Worm (Caenorhabditis elegans) whole organism, L4 larva: Measurements from ENCODE around the gene F01D4.8.

Experiments
- F26F4.8 ChIP-seq: fragments of 200-800 bp; sonication (Bioruptor generic); conservative IDR thresholded peaks from 2 replicates; pipeline ENCODE4 v1.3.6; 2022; ENCODE audit warnings: missing genetic modification characterization, missing compliant biosample characterization
- F37D6.2 ChIP-seq: sonication (generic microtip); optimal IDR thresholded peaks from 2 replicates; lab custom pipeline; 2016; ENCODE audit warnings: mild to moderate bottlenecking, missing genetic modification characterization, missing compliant biosample characterization
- T20F7.1 ChIP-seq: fragments of 200-800 bp; sonication (Bioruptor generic); optimal IDR thresholded peaks from 2 replicates; lab custom pipeline; 2018; ENCODE audit warnings: mild to moderate bottlenecking, missing genetic modification characterization, missing compliant biosample characterization
- ZK337.2 ChIP-seq: fragments of 200-800 bp; sonication (Bioruptor generic); IDR thresholded peaks from 2 replicates; pipeline ENCODE4 v1.3.6; 2022; ENCODE audit warnings: missing genetic modification reagents, missing genetic modification characterization, missing compliant biosample characterization
- aha-1 ChIP-seq: fragments of 150-350 bp; peaks from one replicate; lab custom pipeline; 2014; ENCODE audit warnings: missing biosample characterization, missing genetic modification characterization
- ama-1 ChIP-seq: fragments of 150-350 bp; optimal IDR thresholded peaks from 2 replicates; lab custom pipeline; 2014; ENCODE audit warnings: inconsistent platforms, mixed read lengths
- arid-1 ChIP-seq: fragments of 200-800 bp; sonication (Bioruptor generic); conservative IDR thresholded peaks from 2 replicates; pipeline ENCODE4 v1.3.6; 2022; ENCODE audit warnings: missing genetic modification reagents, missing genetic modification characterization, missing compliant biosample characterization
- ces-1 ChIP-seq: fragments of 150-350 bp; sonication (generic microtip); optimal IDR thresholded peaks from 4 replicates; lab custom pipeline; 2014; ENCODE audit warnings: missing biosample characterization, missing genetic modification reagents, missing genetic modification characterization
- cey-2 ChIP-seq: sonication (generic microtip); optimal IDR thresholded peaks from 3 replicates; lab custom pipeline; 2017; ENCODE audit warnings: missing genetic modification characterization, mild to moderate bottlenecking, missing compliant biosample characterization, antibody characterized with exemption, borderline replicate concordance; ENCODE audit not compliant: insufficient read depth
- ctbp-1 ChIP-seq: fragments of 200-800 bp; sonication (Bioruptor generic); IDR thresholded peaks from 2 replicates; pipeline ENCODE4 v1.3.6; 2022; ENCODE audit warnings: missing genetic modification reagents, missing genetic modification characterization, missing compliant biosample characterization
- daf-16 ChIP-seq, 3 experiments: sonication (generic microtip); optimal IDR thresholded peaks; 2 replicates each; lab custom pipeline; 2016 to 2017; ENCODE audit warnings: missing genetic modification characterization in 3 of 3, missing genetic modification reagents in 3 of 3, mild to moderate bottlenecking in 2 of 3, missing compliant biosample characterization in 2 of 3, missing biosample characterization in 1 of 3, moderate library complexity in 1 of 3
- dmd-6 ChIP-seq: fragments of 200-800 bp; sonication (Bioruptor generic); IDR thresholded peaks from 2 replicates; pipeline ENCODE4 v1.3.6; 2022; ENCODE audit warnings: missing genetic modification reagents, missing genetic modification characterization, missing compliant biosample characterization
- dmd-8 ChIP-seq: fragments of 200-800 bp; sonication (Bioruptor generic); IDR thresholded peaks from 2 replicates; pipeline ENCODE4 v1.3.6; 2022; ENCODE audit warnings: missing genetic modification characterization, missing compliant biosample characterization
- dpl-1 ChIP-seq: fragments of 150-350 bp; optimal IDR thresholded peaks from 2 replicates; lab custom pipeline; 2014; ENCODE audit warnings: missing biosample characterization, missing genetic modification reagents, missing genetic modification characterization
- egl-43 ChIP-seq: fragments of 200-800 bp; sonication (Bioruptor generic); IDR thresholded peaks from 2 replicates; pipeline ENCODE4 v1.3.6; 2022; ENCODE audit warnings: missing genetic modification reagents, missing genetic modification characterization, missing compliant biosample characterization
- fkh-10 ChIP-seq: fragments of 150-350 bp; optimal IDR thresholded peaks from 2 replicates; lab custom pipeline; 2014; ENCODE audit warnings: missing biosample characterization, missing genetic modification reagents, missing genetic modification characterization
- fos-1 ChIP-seq: fragments of 150-350 bp; optimal IDR thresholded peaks from 2 replicates; lab custom pipeline; 2014; ENCODE audit warnings: missing biosample characterization, missing genetic modification characterization
- hif-1 ChIP-seq, 2 experiments: sonication (generic microtip); optimal IDR thresholded peaks; 2 replicates each; lab custom pipeline; 2016 to 2017; ENCODE audit warnings: missing compliant biosample characterization in 2 of 2, missing genetic modification characterization in 2 of 2, missing genetic modification reagents in 2 of 2, missing genotype in 2 of 2, mild to moderate bottlenecking in 1 of 2
- hlh-11 ChIP-seq: fragments of 200-800 bp; sonication (Bioruptor generic); optimal IDR thresholded peaks from 2 replicates; lab custom pipeline; 2018; ENCODE audit warnings: mild to moderate bottlenecking, missing genetic modification characterization, missing compliant biosample characterization
- hlh-30 ChIP-seq: sonication (generic microtip); optimal IDR thresholded peaks from 2 replicates; lab custom pipeline; 2017; ENCODE audit warnings: antibody characterized with exemption, mild to moderate bottlenecking, missing genetic modification characterization, missing compliant biosample characterization; ENCODE audit not compliant: insufficient read depth
- hmg-1.1 ChIP-seq: fragments of 200-800 bp; sonication (Bioruptor generic); IDR thresholded peaks from 2 replicates; pipeline ENCODE4 v1.3.6; 2022; ENCODE audit warnings: missing genetic modification reagents, missing genetic modification characterization, missing compliant biosample characterization
- lin-1 ChIP-seq: fragments of 200-800 bp; sonication (Bioruptor generic); IDR thresholded peaks from 2 replicates; pipeline ENCODE4 v1.3.6; 2022; ENCODE audit warnings: missing genetic modification reagents, missing genetic modification characterization, missing compliant biosample characterization
- lin-13 ChIP-seq: fragments of 150-350 bp; optimal IDR thresholded peaks from 2 replicates; lab custom pipeline; 2014; ENCODE audit warnings: missing biosample characterization, missing genetic modification reagents, missing genetic modification characterization
- lin-38 ChIP-seq: fragments of 200-800 bp; sonication (Bioruptor generic); IDR thresholded peaks from 2 replicates; pipeline ENCODE4 v1.3.6; 2022; ENCODE audit warnings: missing genetic modification reagents, missing genetic modification characterization, missing compliant biosample characterization
- lir-3 ChIP-seq: sonication (generic microtip); optimal IDR thresholded peaks from 2 replicates; lab custom pipeline; 2016; ENCODE audit warnings: mild to moderate bottlenecking, missing genetic modification characterization, missing compliant biosample characterization
- mdl-1 ChIP-seq, 2 experiments: fragments of 150-350 bp in 1 of 2; sonication (generic microtip) in 1 of 2; optimal IDR thresholded peaks; 2 replicates each; lab custom pipeline; 2014 to 2017; ENCODE audit warnings: missing biosample characterization in 2 of 2, missing genetic modification characterization in 2 of 2
- mep-1 ChIP-seq: fragments of 150-350 bp; sonication (generic microtip); optimal IDR thresholded peaks from 3 replicates; lab custom pipeline; 2014; ENCODE audit warnings: missing biosample characterization, missing genetic modification characterization
- mes-2 ChIP-seq: sonication (generic microtip); optimal IDR thresholded peaks from 2 replicates; lab custom pipeline; 2016; ENCODE audit warnings: missing genotype, mild to moderate bottlenecking, missing genetic modification characterization, missing compliant biosample characterization; ENCODE audit not compliant: poor library complexity, severe bottlenecking
- mxl-2 ChIP-seq: fragments of 200-800 bp; sonication (Bioruptor generic); conservative IDR thresholded peaks from 2 replicates; pipeline ENCODE4 v1.3.6; 2022; ENCODE audit warnings: missing genetic modification reagents, missing genetic modification characterization, missing compliant biosample characterization
- nhr-10 ChIP-seq: fragments of 150-350 bp; optimal IDR thresholded peaks from 2 replicates; lab custom pipeline; 2014; ENCODE audit warnings: missing biosample characterization, missing genetic modification characterization
- nhr-11 ChIP-seq: fragments of 150-350 bp; optimal IDR thresholded peaks from 2 replicates; lab custom pipeline; 2014; ENCODE audit warnings: missing biosample characterization, missing genetic modification characterization
- nhr-25 ChIP-seq: sonication (generic microtip); optimal IDR thresholded peaks from 2 replicates; lab custom pipeline; 2017; ENCODE audit warnings: missing genetic modification characterization, mild to moderate bottlenecking, missing compliant biosample characterization, antibody characterized with exemption, moderate library complexity, borderline replicate concordance; ENCODE audit not compliant: insufficient read depth
- nhr-28 ChIP-seq: fragments of 150-350 bp; optimal IDR thresholded peaks from 2 replicates; lab custom pipeline; 2014; ENCODE audit warnings: missing biosample characterization, missing genetic modification characterization
- nhr-42 ChIP-seq: fragments of 200-800 bp; sonication (Bioruptor generic); IDR thresholded peaks from 2 replicates; pipeline ENCODE4 v1.3.6; 2022; ENCODE audit warnings: missing genetic modification characterization, missing compliant biosample characterization
- nhr-48 ChIP-seq: sonication (generic microtip); optimal IDR thresholded peaks from 2 replicates; lab custom pipeline; 2016; ENCODE audit warnings: mild to moderate bottlenecking, missing genetic modification characterization, missing compliant biosample characterization
- nhr-6 ChIP-seq: fragments of 150-350 bp; optimal IDR thresholded peaks from 2 replicates; lab custom pipeline; 2014; ENCODE audit warnings: missing biosample characterization, missing genetic modification characterization
- nhr-77 ChIP-seq: fragments of 150-350 bp; optimal IDR thresholded peaks from 2 replicates; lab custom pipeline; 2014; ENCODE audit warnings: missing biosample characterization, missing genetic modification characterization
- pqm-1 ChIP-seq: sonication (generic microtip); optimal IDR thresholded peaks from 2 replicates; lab custom pipeline; 2017; ENCODE audit warnings: missing biosample characterization, missing genetic modification characterization
- sdz-12 ChIP-seq: fragments of 200-800 bp; sonication (Bioruptor generic); optimal IDR thresholded peaks from 2 replicates; lab custom pipeline; 2018; ENCODE audit warnings: mild to moderate bottlenecking, missing genetic modification characterization, missing compliant biosample characterization
- set-16 ChIP-seq: fragments of 200-800 bp; sonication (Bioruptor generic); IDR thresholded peaks from 2 replicates; pipeline ENCODE4 v1.3.6; 2022; ENCODE audit warnings: missing genetic modification reagents, missing genetic modification characterization, missing compliant biosample characterization
- snpc-1.2 ChIP-seq: fragments of 200-800 bp; sonication (Bioruptor generic); IDR thresholded peaks from 2 replicates; pipeline ENCODE4 v1.3.6; 2022; ENCODE audit warnings: missing genetic modification reagents, missing genetic modification characterization, missing compliant biosample characterization
- unc-62 ChIP-seq, 3 experiments: fragments of 150-350 bp in 1 of 3; sonication (generic microtip); optimal IDR thresholded peaks in 2 of 3; peaks in 1 of 3; 1 replicate in 1 of 3; 2 replicates in 2 of 3; lab custom pipeline; 2014 to 2017; ENCODE audit warnings: missing biosample characterization in 3 of 3, missing genetic modification characterization in 3 of 3, missing genetic modification reagents in 3 of 3, missing genotype in 1 of 3
- vab-7 ChIP-seq: fragments of 200-800 bp; sonication (Bioruptor generic); IDR thresholded peaks from 2 replicates; pipeline ENCODE4 v1.3.6; 2022; ENCODE audit warnings: missing genetic modification reagents, missing genetic modification characterization, missing compliant biosample characterization
- zfp-3 ChIP-seq: fragments of 200-800 bp; sonication (Bioruptor generic); conservative IDR thresholded peaks from 2 replicates; pipeline ENCODE4 v1.3.6; 2022; ENCODE audit warnings: missing genetic modification reagents, missing genetic modification characterization, missing compliant biosample characterization

The F01D4.8 gene

ce11 chrIV:10483607-10484117, 30.8 kb upstream of the F01D4.8 start, which contains the start of the genes F01D4.5 and ced-5 (continued):
- TF ChIP-seq unc-62 (GFP tag; optimal IDR thresholded peaks at IDR 0.05 in 1 of 2; lab: Kevin White, UChicago) = no peak
- no peak for TF ChIP-seq unc-62 (tag; optimal IDR thresholded peaks at IDR 0.05; lab: Kevin White, UChicago)
- TF ChIP-seq mes-2 = peak; percentile 99
- no peak for TF ChIP-seq ctbp-1 (GFP tag; lab: Robert Waterston, UW)
- peak; percentile 20 for TF ChIP-seq lir-3 (tag; lab: Kevin White, UChicago)
- TF ChIP-seq hif-1 (tag; optimal IDR thresholded peaks at IDR 0.05; lab: Kevin White, UChicago) = peak in 1 of 2 experiments; percentile 90
- no peak for TF ChIP-seq fos-1
- peak; percentile 85 for TF ChIP-seq dpl-1
- peak; percentile 94 for TF ChIP-seq ZK337.2 (GFP tag; lab: Robert Waterston, UW)
- no peak for TF ChIP-seq nhr-42 (GFP tag; lab: Robert Waterston, UW)
- TF ChIP-seq ces-1 = no peak
- no peak for TF ChIP-seq set-16 (GFP tag; lab: Robert Waterston, UW)
- no peak for TF ChIP-seq mxl-2 (GFP tag; lab: Robert Waterston, UW)
- 0 out of 2 replicates have a peak, but pooled peaks have one; percentile 59 for TF ChIP-seq snpc-1.2
- no peak for TF ChIP-seq aha-1 (tag; lab: Kevin White, UChicago)
- no peak for TF ChIP-seq nhr-77 (tag; lab: Kevin White, UChicago)
- peak; percentile 4 to 24 for TF ChIP-seq daf-16 (GFP tag; optimal IDR thresholded peaks at IDR 0.05; lab: Kevin White, UChicago)
- TF ChIP-seq daf-16 (tag; optimal IDR thresholded peaks at IDR 0.05; lab: Kevin White, UChicago) = peak; percentile 87
- peak; percentile 28 for TF ChIP-seq F37D6.2 (tag; lab: Kevin White, UChicago)
- TF ChIP-seq arid-1 (GFP tag; lab: Robert Waterston, UW) = no peak
- peak; percentile 66 for TF ChIP-seq hlh-30 (tag; lab: Kevin White, UChicago)
- TF ChIP-seq T20F7.1 (GFP tag; lab: Kevin White, UChicago) = peak; percentile 73
- no peak for TF ChIP-seq sdz-12 (GFP tag; lab: Kevin White, UChicago)
- TF ChIP-seq nhr-25 (tag; lab: Kevin White, UChicago) = no peak
- peak; percentile 88 for TF ChIP-seq nhr-6
- TF ChIP-seq nhr-48 (tag; lab: Kevin White, UChicago) = peak; percentile 32
- TF ChIP-seq dmd-8 = no peak
- no peak for TF ChIP-seq pqm-1 (tag; lab: Kevin White, UChicago)
- TF ChIP-seq cey-2 (tag; lab: Kevin White, UChicago) = no peak

ce11 chrIV:10482585-10482984, 29.7 kb upstream of the F01D4.8 start:
- TF ChIP-seq mep-1 (tag; lab: Kevin White, UChicago) (no peak), mdl-1 (tag; optimal IDR thresholded peaks at IDR 0.05; lab: Kevin White, UChicago) (peak in 1 of 2 experiments; percentile 7), daf-16 (GFP tag; optimal IDR thresholded peaks at IDR 0.05; lab: Kevin White, UChicago) (no peak), daf-16 (tag; optimal IDR thresholded peaks at IDR 0.05; lab: Kevin White, UChicago) (peak; percentile 47), pqm-1 (tag; lab: Kevin White, UChicago) (peak; percentile 26), F26F4.8 (GFP tag; lab: Robert Waterston, UW) (no peak), lin-38 (GFP tag; lab: Robert Waterston, UW) (no peak), nhr-10 (no peak), hlh-30 (tag; lab: Kevin White, UChicago) (peak; percentile 22), nhr-28 (tag; lab: Kevin White, UChicago) (peak; percentile 26), dmd-6 (GFP tag; lab: Robert Waterston, UW) (0 out of 2 replicates have a peak, but pooled peaks have one; percentile 9), ctbp-1 (GFP tag; lab: Robert Waterston, UW) (no peak)

DNA sequence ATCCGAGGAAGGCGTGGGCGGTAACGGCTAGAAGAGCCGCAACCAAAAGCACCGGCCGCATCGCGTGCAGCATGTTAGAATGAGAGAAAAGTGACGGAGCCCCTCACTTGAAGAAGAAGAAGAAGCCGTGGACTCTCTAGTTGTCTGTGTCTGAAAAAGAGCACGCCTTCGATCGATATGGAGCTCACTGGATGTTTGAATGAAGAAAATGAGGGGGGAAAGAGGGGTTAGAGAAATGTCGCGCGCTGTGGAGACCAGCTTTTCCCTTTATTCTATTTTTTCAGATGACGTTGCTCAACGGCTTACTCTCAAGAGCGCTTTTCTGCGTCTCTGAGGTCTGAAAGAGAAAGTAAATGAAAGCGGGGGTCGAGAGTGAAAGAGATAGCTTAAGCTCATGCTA, 28.8 kb upstream of the F01D4.8 start, which contains the start of gene egl-21:
Gene egl-21 (minus strand): TSS at position 150 of the 400 bp plus-strand sequence.
- TF ChIP-seq hlh-11 (tag; lab: Kevin White, UChicago) (peak; percentile 19), fkh-10 (GFP tag; lab: Kevin White, UChicago) (peak; percentile 93), ZK337.2 (GFP tag; lab: Robert Waterston, UW) (no peak), hlh-30 (tag; lab: Kevin White, UChicago) (peak; percentile 57), zfp-3 (GFP tag; lab: Robert Waterston, UW) (no peak), egl-43 (GFP tag; lab: Robert Waterston, UW) (peak; percentile 69), nhr-11 (tag; lab: Kevin White, UChicago) (peak; percentile 48), hmg-1.1 (GFP tag; lab: Robert Waterston, UW) (peak; percentile 55; the same call in 1 of the 2 replicates), vab-7 (GFP tag; lab: Robert Waterston, UW) (no peak), lin-1 (no peak), hif-1 (tag; optimal IDR thresholded peaks at IDR 0.05; lab: Kevin White, UChicago) (peak in 1 of 2 experiments; percentile 57), F37D6.2 (tag; lab: Kevin White, UChicago) (peak; percentile 63), lin-13 (no peak), ama-1 (lab: Kevin White, UChicago) (no peak), mep-1 (tag; lab: Kevin White, UChicago) (peak; percentile 48), arid-1 (GFP tag; lab: Robert Waterston, UW) (peak; percentile 36; the same call in 1 of the 2 replicates), dmd-6 (GFP tag; lab: Robert Waterston, UW) (peak; percentile 54)
